Worm (Caenorhabditis elegans) whole organism, L3 larva: ENCODE data around the gene mrp-7.

Experiments
- R02D3.7 ChIP-seq: fragments of 150-350 bp; optimal IDR thresholded peaks from 2 replicates; lab custom pipeline; 2014; ENCODE audit warnings: missing biosample characterization, missing genetic modification characterization
- ZK546.5 ChIP-seq: sonication (generic microtip); optimal IDR thresholded peaks from 2 replicates; lab custom pipeline; 2017; ENCODE audit warnings: missing biosample characterization, missing genetic modification characterization
- aly-2 ChIP-seq: fragments of 150-350 bp; optimal IDR thresholded peaks from 2 replicates; lab custom pipeline; 2014; ENCODE audit warnings: missing biosample characterization, missing genetic modification characterization
- ama-1 ChIP-seq: fragments of 150-350 bp; optimal IDR thresholded peaks from 2 replicates; lab custom pipeline; 2018
- ceh-28 ChIP-seq: fragments of 150-350 bp; optimal IDR thresholded peaks from 2 replicates; lab custom pipeline; 2014; ENCODE audit warnings: missing biosample characterization, missing genetic modification reagents, missing genetic modification characterization
- ceh-82 ChIP-seq: fragments of 150-350 bp; optimal IDR thresholded peaks from 2 replicates; lab custom pipeline; 2014; ENCODE audit warnings: missing biosample characterization, missing genetic modification characterization
- daf-12 ChIP-seq: fragments of 150-350 bp; optimal IDR thresholded peaks from 2 replicates; lab custom pipeline; 2014; ENCODE audit warnings: missing biosample characterization, missing genetic modification reagents, missing genetic modification characterization
- egl-5 ChIP-seq: fragments of 150-350 bp; optimal IDR thresholded peaks from 2 replicates; lab custom pipeline; 2017; ENCODE audit warnings: missing biosample characterization, missing genetic modification reagents, missing genetic modification characterization, inconsistent platforms
- elt-1 ChIP-seq: fragments of 150-350 bp; optimal IDR thresholded peaks from 2 replicates; lab custom pipeline; 2014; ENCODE audit warnings: missing biosample characterization, missing genetic modification characterization
- elt-2 ChIP-seq: sonication (generic microtip); optimal IDR thresholded peaks from 2 replicates; lab custom pipeline; 2016; ENCODE audit warnings: missing genetic modification reagents, mild to moderate bottlenecking, missing genetic modification characterization, missing compliant biosample characterization
- elt-3 ChIP-seq, 3 experiments: fragments of 150-350 bp in 1 of 3; sonication (generic microtip) in 2 of 3; optimal IDR thresholded peaks; 2 replicates in 2 of 3; 4 replicates in 1 of 3; lab custom pipeline; 2014 to 2017; ENCODE audit warnings: missing biosample characterization in 3 of 3, missing genetic modification characterization in 3 of 3
- eor-1 ChIP-seq, 2 experiments: fragments of 150-350 bp; optimal IDR thresholded peaks; 2 replicates each; lab custom pipeline; 2014 to 2018; ENCODE audit warnings: missing biosample characterization in 2 of 2, missing genetic modification characterization in 2 of 2
- fkh-2 ChIP-seq: fragments of 150-350 bp; optimal IDR thresholded peaks from 2 replicates; lab custom pipeline; 2014; ENCODE audit warnings: missing biosample characterization, missing genetic modification reagents, missing genetic modification characterization
- fos-1 ChIP-seq: fragments of 150-350 bp; optimal IDR thresholded peaks from 2 replicates; lab custom pipeline; 2014; ENCODE audit warnings: missing biosample characterization, missing genetic modification characterization
- hmg-11 ChIP-seq: sonication (generic microtip); optimal IDR thresholded peaks from 2 replicates; lab custom pipeline; 2016; ENCODE audit warnings: missing genetic modification characterization, missing compliant biosample characterization
- jun-1 ChIP-seq: fragments of 150-350 bp; optimal IDR thresholded peaks from 2 replicates; lab custom pipeline; 2014; ENCODE audit warnings: missing biosample characterization, missing genetic modification reagents, missing genetic modification characterization
- lin-15B ChIP-seq: fragments of 150-350 bp; optimal IDR thresholded peaks from 2 replicates; lab custom pipeline; 2014; ENCODE audit warnings: missing biosample characterization, missing genetic modification characterization
- lin-39 ChIP-seq: fragments of 150-350 bp; optimal IDR thresholded peaks from 2 replicates; lab custom pipeline; 2018; ENCODE audit warnings: missing biosample characterization, missing genetic modification reagents, missing genetic modification characterization
- lsy-12 ChIP-seq: sonication (generic microtip); optimal IDR thresholded peaks from 2 replicates; lab custom pipeline; 2016; ENCODE audit warnings: mild to moderate bottlenecking, missing genetic modification characterization, missing compliant biosample characterization
- mdl-1 ChIP-seq: fragments of 150-350 bp; optimal IDR thresholded peaks from 2 replicates; lab custom pipeline; 2014; ENCODE audit warnings: missing biosample characterization, missing genetic modification characterization
- mml-1 ChIP-seq: fragments of 150-350 bp; sonication (generic microtip); optimal IDR thresholded peaks from 3 replicates; lab custom pipeline; 2014; ENCODE audit warnings: missing biosample characterization, missing genetic modification characterization
- nfya-1 ChIP-seq: sonication (generic microtip); optimal IDR thresholded peaks from 2 replicates; lab custom pipeline; 2017; ENCODE audit warnings: missing genetic modification characterization, mild to moderate bottlenecking, missing compliant biosample characterization, antibody characterized with exemption, moderate library complexity; ENCODE audit not compliant: insufficient read depth
- nhr-11 ChIP-seq: fragments of 150-350 bp; optimal IDR thresholded peaks from 2 replicates; lab custom pipeline; 2014; ENCODE audit warnings: missing biosample characterization, missing genetic modification characterization
- nhr-12 ChIP-seq: fragments of 150-350 bp; optimal IDR thresholded peaks from 2 replicates; lab custom pipeline; 2014; ENCODE audit warnings: missing biosample characterization, missing genetic modification characterization
- nhr-23 ChIP-seq: fragments of 150-350 bp; optimal IDR thresholded peaks from 2 replicates; lab custom pipeline; 2014; ENCODE audit warnings: missing biosample characterization, missing genetic modification reagents, missing genetic modification characterization
- nhr-28 ChIP-seq: fragments of 150-350 bp; optimal IDR thresholded peaks from 2 replicates; lab custom pipeline; 2014; ENCODE audit warnings: missing biosample characterization, missing genetic modification characterization
- nhr-43 ChIP-seq: sonication (generic microtip); optimal IDR thresholded peaks from 2 replicates; lab custom pipeline; 2016; ENCODE audit warnings: mild to moderate bottlenecking, missing genetic modification characterization, missing compliant biosample characterization; ENCODE audit not compliant: poor library complexity, severe bottlenecking
- nhr-67 ChIP-seq: fragments of 150-350 bp; optimal IDR thresholded peaks from 2 replicates; lab custom pipeline; 2014; ENCODE audit warnings: missing biosample characterization, missing genetic modification characterization
- nhr-76 ChIP-seq: fragments of 150-350 bp; sonication (generic microtip); optimal IDR thresholded peaks from 5 replicates; lab custom pipeline; 2014; ENCODE audit warnings: missing biosample characterization, missing genetic modification characterization
- nhr-77 ChIP-seq: fragments of 150-350 bp; optimal IDR thresholded peaks from 2 replicates; lab custom pipeline; 2014; ENCODE audit warnings: missing biosample characterization, missing genetic modification characterization
- pha-4 ChIP-seq: fragments of 150-350 bp; optimal IDR thresholded peaks from 2 replicates; lab custom pipeline; 2014; ENCODE audit warnings: missing biosample characterization, missing genetic modification reagents, missing genetic modification characterization
- pqm-1 ChIP-seq: fragments of 150-350 bp; optimal IDR thresholded peaks from 2 replicates; lab custom pipeline; 2017; ENCODE audit warnings: missing biosample characterization, missing genetic modification characterization, inconsistent platforms
- sea-2 ChIP-seq: fragments of 150-350 bp; sonication (generic microtip); optimal IDR thresholded peaks from 4 replicates; lab custom pipeline; 2014; ENCODE audit warnings: missing biosample characterization, missing genetic modification reagents, missing genetic modification characterization
- skn-1 ChIP-seq: fragments of 150-350 bp; optimal IDR thresholded peaks from 2 replicates; lab custom pipeline; 2014; ENCODE audit warnings: missing biosample characterization, missing genetic modification characterization
- snpc-4 ChIP-seq: fragments of 150-350 bp; optimal IDR thresholded peaks from 2 replicates; lab custom pipeline; 2014; ENCODE audit warnings: missing biosample characterization, missing genetic modification characterization
- tbx-2 ChIP-seq: sonication (generic microtip); optimal IDR thresholded peaks from 2 replicates; lab custom pipeline; 2016; ENCODE audit warnings: mild to moderate bottlenecking, missing genetic modification characterization, missing compliant biosample characterization
- unc-39 ChIP-seq: sonication (generic microtip); optimal IDR thresholded peaks from 4 replicates; lab custom pipeline; 2017; ENCODE audit warnings: missing biosample characterization, missing genetic modification characterization
- unc-62 ChIP-seq: fragments of 150-350 bp; sonication (generic microtip); optimal IDR thresholded peaks from 4 replicates; lab custom pipeline; 2014; ENCODE audit warnings: missing biosample characterization, missing genetic modification reagents, missing genetic modification characterization
- ztf-11 ChIP-seq: fragments of 150-350 bp; optimal IDR thresholded peaks from 2 replicates; lab custom pipeline; 2014; ENCODE audit warnings: missing biosample characterization, missing genetic modification characterization
- ztf-4 ChIP-seq: fragments of 150-350 bp; optimal IDR thresholded peaks from 2 replicates; lab custom pipeline; 2014; ENCODE audit warnings: missing biosample characterization, missing genetic modification characterization

The mrp-7 gene

DNA sequence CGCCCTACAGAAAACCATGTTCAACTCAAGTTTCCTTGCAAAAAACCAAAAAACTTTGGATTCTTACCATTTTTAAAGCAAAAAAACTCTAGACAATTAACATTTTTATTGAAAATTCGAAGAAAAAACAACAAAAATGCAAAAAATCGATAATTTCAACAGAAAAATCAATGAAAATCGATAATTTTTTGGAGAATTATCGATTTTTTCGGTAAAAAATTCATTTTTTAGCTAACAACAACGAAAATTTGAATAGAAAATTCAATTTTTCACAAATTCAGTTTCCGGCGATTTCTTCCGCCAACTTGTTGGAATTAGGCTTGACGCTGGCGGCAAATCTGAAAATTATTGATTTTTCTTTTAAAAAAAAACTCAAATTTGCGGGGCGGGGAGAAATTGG is 41.7 kb upstream of the mrp-7 start:
- TF ChIP-seq mml-1 (tag; lab: Kevin White, UChicago) (no peak), lin-39 (tag; lab: Kevin White, UChicago) (no peak), jun-1 (tag; lab: Kevin White, UChicago) (no peak), ceh-28 (peak; percentile 95), ZK546.5 (no peak), eor-1 (tag; optimal IDR thresholded peaks at IDR 0.05; lab: Kevin White, UChicago) (no peak)

DNA sequence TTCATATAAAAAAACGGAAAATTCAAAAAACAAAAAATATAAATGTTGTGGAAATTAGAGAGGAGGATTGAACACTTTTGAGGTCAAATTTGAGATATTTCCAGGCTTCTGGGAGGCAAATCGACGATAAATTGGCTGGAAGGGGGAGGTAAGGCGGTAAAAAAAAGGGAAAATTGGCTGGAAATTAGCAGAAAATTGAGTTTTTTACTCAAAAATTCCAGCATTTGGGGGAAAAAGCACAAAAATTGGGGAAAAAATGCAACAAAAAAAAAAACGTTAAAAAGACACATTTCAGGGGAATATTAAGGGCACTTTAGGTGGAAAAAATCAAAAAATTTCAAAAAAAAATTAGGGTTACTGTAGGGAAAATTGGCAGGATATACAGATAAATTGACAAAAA is 40.4 kb upstream of the mrp-7 start:
- TF ChIP-seq hmg-11 (tag; lab: Kevin White, UChicago) = no peak
- TF ChIP-seq lsy-12 (tag; lab: Kevin White, UChicago) = no peak
- TF ChIP-seq elt-1 (tag; lab: Kevin White, UChicago) = no peak
- no peak for TF ChIP-seq unc-62 (GFP tag; lab: Kevin White, UChicago)

ce11 chrV:19635525-19636193 is 39.0 kb upstream of the mrp-7 start:
- TF ChIP-seq ceh-28 = peak; percentile 98

- TF ChIP-seq pha-4 (tag; lab: Kevin White, UChicago) (no peak), lin-15B (tag; lab: Kevin White, UChicago) (no peak), nhr-77 (tag; lab: Kevin White, UChicago) (no peak), skn-1 (no peak), nhr-67 (tag; lab: Kevin White, UChicago) (no peak), fkh-2 (tag; lab: Kevin White, UChicago) (no peak), ZK546.5 (no peak), nhr-23 (tag; lab: Kevin White, UChicago) (no peak), elt-2 (no peak), lsy-12 (tag; lab: Kevin White, UChicago) (no peak), ztf-11 (no peak), elt-3 (tag; optimal IDR thresholded peaks at IDR 0.05; lab: Kevin White, UChicago) (no peak), unc-39 (tag; lab: Kevin White, UChicago) (no peak), elt-1 (tag; lab: Kevin White, UChicago) (no peak), ceh-28 (no peak), nhr-28 (tag; lab: Kevin White, UChicago) (no peak)
Measured at ce11 chrV:19636194-19636584, 38.5 kb upstream of the mrp-7 start.

ce11 chrV:19637890-19638289 is 36.8 kb upstream of the mrp-7 start:
- TF ChIP-seq sea-2 (no peak), nhr-43 (no peak), nhr-12 (no peak), nhr-76 (tag; lab: Kevin White, UChicago) (no peak), egl-5 (no peak), ceh-82 (tag; lab: Kevin White, UChicago) (no peak), tbx-2 (no peak)

ce11 chrV:19640808-19641207 is 33.8 kb upstream of the mrp-7 start, which contains the start of gene Y43F8C.6:
Y43F8C.6 (minus strand) TSS chrV:19640908.
- TF ChIP-seq pqm-1 (no peak), nhr-76 (tag; lab: Kevin White, UChicago) (no peak), nhr-77 (tag; lab: Kevin White, UChicago) (no peak), ZK546.5 (no peak), tbx-2 (no peak), lsy-12 (tag; lab: Kevin White, UChicago) (no peak), pha-4 (tag; lab: Kevin White, UChicago) (no peak), aly-2 (no peak), elt-1 (tag; lab: Kevin White, UChicago) (no peak), lin-15B (tag; lab: Kevin White, UChicago) (no peak)

DNA sequence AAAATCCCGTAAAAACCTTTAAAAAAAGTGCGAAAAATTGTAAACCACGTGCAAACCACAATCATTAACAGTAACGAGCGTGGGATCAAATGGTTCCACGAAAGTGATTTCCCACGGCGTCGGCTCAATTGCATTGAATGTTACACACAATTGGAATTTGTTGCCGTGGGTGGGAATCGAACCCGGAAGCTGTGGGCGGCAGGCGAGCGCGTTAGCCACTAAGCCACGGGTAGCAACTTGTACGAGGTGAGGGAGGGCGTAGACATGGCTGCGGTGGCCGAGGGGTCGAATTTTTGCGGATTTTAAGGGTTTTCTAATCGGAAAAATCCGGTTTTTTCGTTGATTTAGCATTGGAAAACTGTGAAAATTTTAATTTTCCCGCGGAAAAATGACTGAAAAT is 31.6 kb upstream of the mrp-7 start:
- peak; percentile 69 for TF ChIP-seq ama-1
- TF ChIP-seq egl-5 = peak; percentile 67
- TF ChIP-seq nhr-28 (tag; lab: Kevin White, UChicago) = no peak
- TF ChIP-seq pqm-1 = no peak
- TF ChIP-seq fos-1 = no peak
- TF ChIP-seq unc-62 (GFP tag; lab: Kevin White, UChicago) = no peak
- TF ChIP-seq nhr-23 (tag; lab: Kevin White, UChicago) = peak; percentile 67
- peak; percentile 90 for TF ChIP-seq hmg-11 (tag; lab: Kevin White, UChicago)
- peak; percentile 41 for TF ChIP-seq ztf-4 (tag; lab: Kevin White, UChicago)
- TF ChIP-seq R02D3.7 = peak; percentile 30
- TF ChIP-seq ZK546.5 = no peak
- peak; percentile 81 for TF ChIP-seq nfya-1 (tag; lab: Kevin White, UChicago)
- no peak for TF ChIP-seq mdl-1 (tag; lab: Kevin White, UChicago)
- peak; percentile 55 for TF ChIP-seq lin-15B (tag; lab: Kevin White, UChicago)
- TF ChIP-seq snpc-4 (tag; lab: Kevin White, UChicago) = peak; percentile 50
- TF ChIP-seq mml-1 (tag; lab: Kevin White, UChicago) = no peak
- TF ChIP-seq nhr-11 (tag; lab: Kevin White, UChicago) = peak; percentile 46
- peak; percentile 12 for TF ChIP-seq daf-12 (tag; lab: Kevin White, UChicago)
- no peak for TF ChIP-seq ztf-11
- peak; percentile 82 for TF ChIP-seq tbx-2
